Fruit fly (Drosophila melanogaster) whole organism, wandering third instar larva: ENCODE results near the gene CG42376.

Source experiments
- Abd-B ChIP-seq: fragments of >200 bp; optimal IDR thresholded peaks from 2 replicates; lab custom pipeline; 2017; ENCODE audit warnings: missing biosample characterization, missing genetic modification characterization
- CG32264 ChIP-seq: fragments of 200-800 bp; sonication (Bioruptor generic); optimal IDR thresholded peaks from 2 replicates; lab custom pipeline; 2016; ENCODE audit warnings: missing biosample characterization, missing genetic modification characterization
- CG9705 ChIP-seq: fragments of 200-800 bp; sonication (Bioruptor generic); optimal IDR thresholded peaks from 2 replicates; lab custom pipeline; 2018; ENCODE audit warnings: missing biosample characterization, mild to moderate bottlenecking, missing genetic modification characterization
- CrebA ChIP-seq: fragments of 200-800 bp; sonication (Bioruptor generic); optimal IDR thresholded peaks from 2 replicates; lab custom pipeline; 2016; ENCODE audit warnings: missing biosample characterization, mild to moderate bottlenecking, missing genetic modification characterization, borderline replicate concordance
- Dfd ChIP-seq: fragments of >200 bp; optimal IDR thresholded peaks from 2 replicates; lab custom pipeline; 2017; ENCODE audit warnings: missing biosample characterization, missing genetic modification characterization
- Dif ChIP-seq: fragments of 200-275, 200-300 bp; sonication (Bioruptor generic); optimal IDR thresholded peaks from 2 replicates; lab custom pipeline; 2018; ENCODE audit warnings: missing biosample characterization, missing genetic modification characterization; ENCODE audit not compliant: partially characterized antibody
- GATAd ChIP-seq: sonication (Bioruptor generic); optimal IDR thresholded peaks from 2 replicates; lab custom pipeline; 2016; ENCODE audit warnings: missing biosample characterization, missing genetic modification characterization
- HLH106 ChIP-seq: fragments of 200-800 bp; optimal IDR thresholded peaks from 3 replicates; lab custom pipeline; 2019; ENCODE audit warnings: missing biosample characterization, mild to moderate bottlenecking, missing genetic modification characterization, moderate library complexity
- Hnf4 ChIP-seq: fragments of 200-800 bp; sonication (Bioruptor generic); optimal IDR thresholded peaks from 2 replicates; lab custom pipeline; 2016; ENCODE audit warnings: missing biosample characterization, mild to moderate bottlenecking, missing genetic modification characterization
- Hr78 ChIP-seq: fragments of >200 bp; optimal IDR thresholded peaks from 2 replicates; lab custom pipeline; 2017; ENCODE audit warnings: missing biosample characterization, missing genetic modification characterization
- Hr83 ChIP-seq: fragments of 200-300 bp; sonication (Bioruptor generic); optimal IDR thresholded peaks from 2 replicates; lab custom pipeline; 2016; ENCODE audit warnings: missing biosample characterization, mild to moderate bottlenecking, missing genetic modification characterization, moderate library complexity; ENCODE audit not compliant: poor library complexity, severe bottlenecking
- Jra ChIP-seq: sonication (Bioruptor generic); optimal IDR thresholded peaks from 2 replicates; lab custom pipeline; 2016; ENCODE audit warnings: missing biosample characterization, missing genetic modification characterization
- Mio ChIP-seq: sonication (Bioruptor generic); optimal IDR thresholded peaks from 2 replicates; lab custom pipeline; 2016; ENCODE audit warnings: missing biosample characterization, missing genetic modification characterization
- Myc ChIP-seq: fragments of >200 bp; optimal IDR thresholded peaks from 2 replicates; lab custom pipeline; 2017
- N ChIP-seq: fragments of >200 bp; optimal IDR thresholded peaks from 2 replicates; lab custom pipeline; 2018; ENCODE audit warnings: missing biosample characterization, missing external identifiers, missing genetic modification characterization
- OdsH ChIP-seq: fragments of 200-800 bp; sonication (Bioruptor generic); optimal IDR thresholded peaks from 2 replicates; lab custom pipeline; 2016; ENCODE audit warnings: missing biosample characterization, mild to moderate bottlenecking, missing genetic modification characterization
- Rel ChIP-seq, 2 experiments: fragments of 200-800 bp; sonication (Bioruptor generic) in 1 of 2; optimal IDR thresholded peaks; 2 replicates in 1 of 2; 3 replicates in 1 of 2; lab custom pipeline; 2016 to 2019; ENCODE audit warnings: mild to moderate bottlenecking in 2 of 2, missing biosample characterization in 2 of 2, missing genetic modification characterization in 2 of 2, moderate library complexity in 1 of 2
- Sp1 ChIP-seq: fragments of 200-800 bp; sonication (Bioruptor generic); optimal IDR thresholded peaks from 3 replicates; lab custom pipeline; 2019; ENCODE audit warnings: missing biosample characterization, mild to moderate bottlenecking, missing genetic modification characterization, moderate library complexity
- Vsx2 ChIP-seq: fragments of 200-300, 225-300 bp; sonication (Bioruptor generic); optimal IDR thresholded peaks from 2 replicates; lab custom pipeline; 2018; ENCODE audit warnings: missing biosample characterization, missing genetic modification characterization; ENCODE audit not compliant: partially characterized antibody
- br ChIP-seq: fragments of 200-800 bp; sonication (Bioruptor generic); optimal IDR thresholded peaks from 2 replicates; lab custom pipeline; 2016; ENCODE audit warnings: missing biosample characterization, missing genetic modification characterization
- brk ChIP-seq: fragments of 200-800 bp; sonication (Bioruptor generic); optimal IDR thresholded peaks from 2 replicates; lab custom pipeline; 2016; ENCODE audit warnings: missing biosample characterization, mild to moderate bottlenecking, missing genetic modification characterization
- dl ChIP-seq, 2 experiments: fragments of 175-275, 200-275 bp in 1 of 2; fragments of 200-275 bp in 1 of 2; sonication (Bioruptor generic); optimal IDR thresholded peaks; lab custom pipeline; 2018; ENCODE audit warnings: mild to moderate bottlenecking in 2 of 2, missing biosample characterization in 2 of 2, missing genetic modification characterization in 2 of 2, moderate library complexity in 2 of 2; ENCODE audit not compliant: partially characterized antibody in 2 of 2, insufficient read depth in 1 of 2
- dmrt93B ChIP-seq: fragments of 200-800 bp; sonication (Bioruptor generic); optimal IDR thresholded peaks from 2 replicates; lab custom pipeline; 2018; ENCODE audit warnings: missing biosample characterization, mild to moderate bottlenecking, missing genetic modification characterization
- dsf ChIP-seq: sonication (Bioruptor generic); optimal IDR thresholded peaks from 2 replicates; lab custom pipeline; 2016; ENCODE audit warnings: missing biosample characterization, missing genetic modification characterization, borderline replicate concordance
- ey ChIP-seq: fragments of 200-800 bp; sonication (Bioruptor generic); optimal IDR thresholded peaks from 2 replicates; lab custom pipeline; 2016; ENCODE audit warnings: missing biosample characterization, missing genetic modification characterization
- foxo ChIP-seq, 2 experiments: fragments of 200-800 bp; sonication (Bioruptor generic); optimal IDR thresholded peaks; 2 replicates in 1 of 2; 3 replicates in 1 of 2; lab custom pipeline; 2016 to 2017; ENCODE audit warnings: missing biosample characterization in 2 of 2, missing genetic modification characterization in 2 of 2
- fru ChIP-seq: fragments of 200-800 bp; sonication (Bioruptor generic); optimal IDR thresholded peaks from 3 replicates; lab custom pipeline; 2016; ENCODE audit warnings: missing biosample characterization, mild to moderate bottlenecking, missing genetic modification characterization
- h ChIP-seq: fragments of 200-800 bp; sonication (Bioruptor generic); optimal IDR thresholded peaks from 3 replicates; lab custom pipeline; 2016; ENCODE audit warnings: missing biosample characterization, mild to moderate bottlenecking, missing genetic modification characterization
- jim ChIP-seq: fragments of 175-275, 200-325 bp; sonication (Bioruptor generic); optimal IDR thresholded peaks from 2 replicates; lab custom pipeline; 2016; ENCODE audit warnings: missing biosample characterization, mild to moderate bottlenecking, missing genetic modification characterization
- lola ChIP-seq: fragments of >200 bp; optimal IDR thresholded peaks from 2 replicates; lab custom pipeline; 2017; ENCODE audit warnings: missing biosample characterization, missing genetic modification characterization
- pan ChIP-seq: fragments of >200 bp; optimal IDR thresholded peaks from 2 replicates; lab custom pipeline; 2017
- psq ChIP-seq: fragments of 200-800 bp; sonication (Bioruptor generic); optimal IDR thresholded peaks from 3 replicates; lab custom pipeline; 2017; ENCODE audit warnings: missing biosample characterization, mild to moderate bottlenecking, missing genetic modification characterization, moderate library complexity
- rgr ChIP-seq: fragments of 200-800 bp; sonication (Bioruptor generic); optimal IDR thresholded peaks from 3 replicates; lab custom pipeline; 2016; ENCODE audit warnings: missing biosample characterization, mild to moderate bottlenecking, missing genetic modification characterization
- sage ChIP-seq: fragments of 200-800 bp; sonication (Bioruptor generic); optimal IDR thresholded peaks from 2 replicates; lab custom pipeline; 2016; ENCODE audit warnings: missing biosample characterization, mild to moderate bottlenecking, missing genetic modification characterization
- sv ChIP-seq: fragments of 200-800 bp; sonication (Bioruptor generic); optimal IDR thresholded peaks from 3 replicates; lab custom pipeline; 2016; ENCODE audit warnings: missing biosample characterization, missing genetic modification characterization
- tai ChIP-seq: sonication (Bioruptor generic); optimal IDR thresholded peaks from 2 replicates; lab custom pipeline; 2016; ENCODE audit warnings: missing biosample characterization, missing genetic modification characterization
- usp ChIP-seq: fragments of >200 bp; optimal IDR thresholded peaks from 2 replicates; lab custom pipeline; 2017; ENCODE audit warnings: missing biosample characterization, missing genetic modification characterization
- woc ChIP-seq: sonication (Bioruptor generic); optimal IDR thresholded peaks from 2 replicates; lab custom pipeline; 2016; ENCODE audit warnings: missing biosample characterization, mild to moderate bottlenecking, missing genetic modification characterization

Gene CG42376

DNA sequence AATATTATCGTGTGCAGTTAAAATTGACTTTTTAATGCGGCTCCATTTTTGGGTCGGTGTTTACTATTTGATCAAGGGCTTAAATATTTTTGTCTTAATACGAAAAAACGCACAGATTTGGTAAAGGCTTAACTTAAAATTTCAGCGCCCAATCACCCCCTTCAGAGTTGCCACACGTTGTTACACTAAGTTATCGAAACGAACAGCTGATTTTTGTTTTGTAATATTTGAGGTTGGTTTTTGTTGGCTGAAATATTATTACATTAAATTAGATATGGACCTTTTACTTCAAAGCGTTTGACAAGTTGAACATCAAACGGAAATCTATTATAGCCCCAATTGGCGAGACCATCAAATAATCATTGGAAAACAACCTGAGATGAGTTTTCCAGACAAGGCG, at the start of gene CG42376:
Gene CG42376 (plus strand): TSS at position 187 of the 400 bp plus-strand sequence.
- no peak for TF ChIP-seq Sp1 (GFP tag; lab: Kevin White, UChicago)
- no peak for TF ChIP-seq Hr83
- TF ChIP-seq GATAd (GFP tag; lab: Kevin White, UChicago): no peak
- no peak for TF ChIP-seq woc (GFP tag; lab: Kevin White, UChicago)
- TF ChIP-seq Jra: no peak
- TF ChIP-seq CrebA (GFP tag; lab: Kevin White, UChicago): no peak

DNA sequence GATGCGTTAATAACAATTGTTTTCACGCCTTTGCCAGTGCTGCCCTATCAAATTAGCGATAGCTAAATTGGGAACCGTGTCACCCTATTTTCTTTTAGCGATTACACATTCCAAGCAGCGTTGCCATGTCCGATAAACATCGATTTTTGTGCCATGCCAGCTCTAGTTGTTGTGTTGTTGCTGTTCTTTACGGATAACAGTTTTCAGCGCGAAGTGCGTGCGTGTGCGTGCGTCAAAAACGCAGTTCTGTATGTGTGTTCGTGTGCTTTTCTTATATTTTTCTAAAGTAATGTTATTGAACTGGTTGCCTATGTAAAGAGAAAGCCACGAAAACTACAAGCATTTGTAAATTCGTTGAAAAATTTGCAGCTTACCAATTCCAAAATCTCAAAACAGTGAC, 8.9 kb upstream of the CG42376 start, which contains the start of the genes CG3038 and G9a:
Gene CG3038 (minus strand): TSS at position 55 of the 400 bp plus-strand sequence.
Gene G9a (plus strand): TSS at position 177 of the 400 bp plus-strand sequence.
- peak; percentile 24 for TF ChIP-seq tai (GFP tag; lab: Kevin White, UChicago)
- peak; percentile 20 for TF ChIP-seq psq (GFP tag; lab: Kevin White, UChicago)
- TF ChIP-seq Dif: no peak
- peak; percentile 39 for TF ChIP-seq Hr83
- peak; percentile 13 for TF ChIP-seq OdsH
- TF ChIP-seq CG32264: no peak
- TF ChIP-seq Vsx2 (GFP tag; lab: Kevin White, UChicago): no peak
- no peak for TF ChIP-seq N (GFP tag; lab: Kevin White, UChicago)
- no peak for TF ChIP-seq Hnf4 (GFP tag; lab: Kevin White, UChicago)
- peak; percentile 34 for TF ChIP-seq HLH106 (tag; lab: Kevin White, UChicago)
- peak; percentile 10 for TF ChIP-seq sv (GFP tag; lab: Kevin White, UChicago)
- no peak for TF ChIP-seq Rel (GFP tag; optimal IDR thresholded peaks at IDR 0.05; lab: Kevin White, UChicago)
- peak; percentile 91 for TF ChIP-seq Rel (tag; optimal IDR thresholded peaks at IDR 0.05; lab: Kevin White, UChicago)
- no peak for TF ChIP-seq Hr78 (GFP tag; lab: Kevin White, UChicago)
- no peak for TF ChIP-seq CrebA (GFP tag; lab: Kevin White, UChicago)
- no peak for TF ChIP-seq dmrt93B
- TF ChIP-seq ey: no peak
- peak; percentile 20 for TF ChIP-seq Sp1 (GFP tag; lab: Kevin White, UChicago)
- TF ChIP-seq dl (GFP tag; optimal IDR thresholded peaks at IDR 0.05; lab: Kevin White, UChicago; ENCODE audit: insufficient read depth in 1 of 2, partially characterized antibody in 2 of 2): no peak
- TF ChIP-seq dsf (GFP tag; lab: Kevin White, UChicago): no peak
- TF ChIP-seq Dfd: no peak
- peak; percentile 20 for TF ChIP-seq Myc
- no peak for TF ChIP-seq GATAd (GFP tag; lab: Kevin White, UChicago)
- TF ChIP-seq foxo (GFP tag; optimal IDR thresholded peaks at IDR 0.05; lab: Kevin White, UChicago): peak in 1 of 2 experiments; percentile 32
- TF ChIP-seq rgr: peak; percentile 47
- TF ChIP-seq br: peak; percentile 26
- no peak for TF ChIP-seq lola (GFP tag; lab: Kevin White, UChicago)
- no peak for TF ChIP-seq Abd-B
- TF ChIP-seq brk (GFP tag; lab: Kevin White, UChicago): peak; percentile 39
- TF ChIP-seq Mio: no peak
- peak; percentile 14 for TF ChIP-seq CG9705 (GFP tag; lab: Kevin White, UChicago)
- no peak for TF ChIP-seq sage (GFP tag; lab: Kevin White, UChicago)
- TF ChIP-seq h (GFP tag; lab: Kevin White, UChicago): peak; percentile 44
- TF ChIP-seq jim: no peak
- TF ChIP-seq fru (GFP tag; lab: Kevin White, UChicago): peak; percentile 29
- no peak for TF ChIP-seq pan (lab: Kevin White, UChicago)
- TF ChIP-seq Jra: no peak
- TF ChIP-seq woc (GFP tag; lab: Kevin White, UChicago): no peak
- TF ChIP-seq usp: no peak

DNA sequence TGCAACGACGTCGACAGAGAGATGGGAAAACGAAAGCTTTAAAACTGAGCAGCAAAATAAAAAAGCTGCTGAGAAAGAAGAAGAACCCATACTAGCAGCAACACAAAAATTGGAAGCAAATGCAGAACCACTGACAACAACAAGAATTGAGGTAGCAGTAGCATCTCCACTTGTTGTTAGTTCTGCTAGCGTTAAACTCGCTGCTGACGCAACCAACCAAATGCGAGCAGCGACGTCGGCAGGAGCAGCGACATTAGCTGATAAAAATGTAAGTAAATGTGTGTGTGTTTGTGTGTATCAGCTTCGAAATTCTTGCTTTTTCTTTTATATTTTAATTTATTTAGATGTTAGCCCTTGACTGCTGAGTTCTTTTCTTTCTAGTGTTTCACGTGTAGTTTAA, 7.3 kb upstream of the CG42376 start:
- TF ChIP-seq Hr78 (GFP tag; lab: Kevin White, UChicago) (no peak), N (GFP tag; lab: Kevin White, UChicago) (no peak), Mio (no peak), fru (GFP tag; lab: Kevin White, UChicago) (no peak), rgr (no peak), dl (GFP tag; optimal IDR thresholded peaks at IDR 0.05; lab: Kevin White, UChicago; ENCODE audit: insufficient read depth in 1 of 2, partially characterized antibody in 2 of 2) (no peak), GATAd (GFP tag; lab: Kevin White, UChicago) (no peak), sage (GFP tag; lab: Kevin White, UChicago) (no peak), dmrt93B (no peak), CG32264 (no peak), ey (no peak)
